Worm (Caenorhabditis elegans) whole organism, mixed stage, embryonic: ENCODE results near the gene T26E4.2.
"Not testable (repeated sequence)": the region's sequence is repeated elsewhere in the genome, so short reads cannot be mapped to it uniquely, and the experiment has no call there.

Experiments
- lsy-2 ChIP-seq: fragments of 150-350 bp; optimal IDR thresholded peaks from 2 replicates; lab custom pipeline; 2014; ENCODE audit warnings: missing biosample characterization, missing genetic modification characterization
- mls-2 ChIP-seq: sonication (generic microtip); optimal IDR thresholded peaks from 2 replicates; lab custom pipeline; 2016; ENCODE audit warnings: mild to moderate bottlenecking, missing genetic modification characterization, moderate library complexity, missing compliant biosample characterization
- nhr-12 ChIP-seq: fragments of 150-350 bp; optimal IDR thresholded peaks from 2 replicates; lab custom pipeline; 2014; ENCODE audit warnings: missing biosample characterization, missing genetic modification characterization
- pha-4 ChIP-seq: fragments of 150-350 bp; optimal IDR thresholded peaks from 2 replicates; lab custom pipeline; 2018; ENCODE audit warnings: missing biosample characterization, missing genetic modification reagents, missing genetic modification characterization
- sem-2 ChIP-seq: fragments of 200-800 bp; sonication (Bioruptor generic); optimal IDR thresholded peaks from 2 replicates; lab custom pipeline; 2018; ENCODE audit warnings: mild to moderate bottlenecking, missing genetic modification characterization, missing compliant biosample characterization
- sptf-1 ChIP-seq: sonication (generic microtip); optimal IDR thresholded peaks from 2 replicates; lab custom pipeline; 2017; ENCODE audit warnings: mild to moderate bottlenecking, missing genetic modification characterization, moderate library complexity, missing compliant biosample characterization
- unc-120 ChIP-seq: sonication (generic microtip); optimal IDR thresholded peaks from 2 replicates; lab custom pipeline; 2017; ENCODE audit warnings: missing genetic modification characterization, missing compliant biosample characterization; ENCODE audit not compliant: poor library complexity, severe bottlenecking
- unc-39 ChIP-seq: fragments of 150-350 bp; optimal IDR thresholded peaks from 2 replicates; lab custom pipeline; 2014; ENCODE audit warnings: missing biosample characterization, missing genetic modification characterization
- unc-62 ChIP-seq: fragments of 150-350 bp; optimal IDR thresholded peaks from 2 replicates; lab custom pipeline; 2014; ENCODE audit warnings: missing biosample characterization, missing genetic modification reagents, missing genetic modification characterization
- ztf-11 ChIP-seq: fragments of 150-350 bp; optimal IDR thresholded peaks from 2 replicates; lab custom pipeline; 2014; ENCODE audit warnings: missing biosample characterization, missing genetic modification characterization

- TF ChIP-seq unc-120 (tag; lab: Kevin White, UChicago); unc-39 (tag; lab: Kevin White, UChicago); ztf-11 (tag; lab: Kevin White, UChicago); nhr-12 (tag; lab: Kevin White, UChicago); sptf-1 (tag; lab: Kevin White, UChicago); lsy-2 (tag; lab: Kevin White, UChicago); sem-2; pha-4 (tag; lab: Kevin White, UChicago); mls-2; unc-62 (GFP tag; lab: Kevin White, UChicago): not testable (repeated sequence)
These were observed 36.8 kb upstream of the T26E4.2 start, which contains the start of gene str-19 for ce11 chrV:15744366-15744765.
